Worm (Caenorhabditis elegans): Measurements from ENCODE around the gene ZK105.13.

- TF ChIP-seq dao-5 (tag; optimal IDR thresholded peaks at IDR 0.05), result no peak
- TF ChIP-seq W03F9.2 (tag; optimal IDR thresholded peaks at IDR 0.05), result no peak
Measured at ce11 chrV:7761906-7762305, 48.9 kb upstream of the ZK105.13 start.
